Worm (Caenorhabditis elegans): ENCODE measurements around the gene ptr-16.

DNA sequence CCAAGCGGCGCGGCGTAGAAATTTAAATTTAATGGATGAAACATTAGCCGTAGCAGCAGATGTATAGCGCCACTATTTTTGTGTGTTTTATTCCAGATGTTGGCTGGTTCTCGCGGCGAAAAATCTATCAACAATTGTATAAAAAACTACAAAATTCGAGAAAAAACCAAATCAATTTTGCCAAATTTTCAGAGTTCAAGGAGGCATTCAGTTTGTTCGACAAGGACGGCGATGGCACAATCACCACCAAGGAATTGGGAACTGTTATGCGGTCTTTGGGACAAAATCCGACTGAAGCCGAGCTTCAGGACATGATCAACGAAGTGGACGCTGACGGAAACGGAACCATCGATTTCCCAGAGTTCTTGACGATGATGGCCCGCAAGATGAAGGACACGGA, 9.1 kb upstream of the ptr-16 start:
- TF ChIP-seq aly-2 (tag; optimal IDR thresholded peaks at IDR 0.05) (no peak), pha-4 (GFP tag; IDR thresholded peaks at IDR 0.05) (no peak), pha-4 (tag; optimal IDR thresholded peaks at IDR 0.05) (no peak), nhr-25 (tag; optimal IDR thresholded peaks at IDR 0.05; ENCODE audit: borderline replicate concordance, insufficient read depth) (no peak), unc-39 (tag; optimal IDR thresholded peaks at IDR 0.05) (no peak)

Measured in whole organism, L4 larva.